Fruit fly (Drosophila melanogaster): ENCODE results near the gene mip130.

mip130 gene

dm6 chrX:1968581-1969258 is 60.7 kb downstream of the mip130 start (continued):
- TF ChIP-seq sqz (GFP tag; optimal IDR thresholded peaks at IDR 0.05) = no peak
- 0 out of 2 replicates have a peak, but pooled peaks have one; percentile 19 for TF ChIP-seq E2f1 (GFP tag; IDR thresholded peaks at IDR 0.05)
- TF ChIP-seq Gug (GFP tag; IDR thresholded peaks at IDR 0.05) = peak; percentile 27; the same call in 2 of the 4 replicates
- no peak for TF ChIP-seq bab2 (GFP tag; optimal IDR thresholded peaks at IDR 0.05)
- TF ChIP-seq pfk (GFP tag; optimal IDR thresholded peaks at IDR 0.05) = no peak
- TF ChIP-seq CG6175 (GFP tag; IDR thresholded peaks at IDR 0.05) = no peak
- peak; percentile 40; the same call in 1 of the 2 replicates for TF ChIP-seq gt (GFP tag; IDR thresholded peaks at IDR 0.05)
- no peak for TF ChIP-seq CG31388 (GFP tag; optimal IDR thresholded peaks at IDR 0.05)
- peak; percentile 62 for TF ChIP-seq gem (tag; optimal IDR thresholded peaks at IDR 0.05)
- peak; percentile 6 for TF ChIP-seq disco-r (GFP tag; optimal IDR thresholded peaks at IDR 0.05)
- peak; percentile 73 for TF ChIP-seq lmd (GFP tag; IDR thresholded peaks at IDR 0.05)
- no peak for TF ChIP-seq CG9932 (GFP tag; IDR thresholded peaks at IDR 0.05)
- TF ChIP-seq croc (GFP tag; conservative IDR thresholded peaks at IDR 0.05) = peak; percentile 60
- no peak for TF ChIP-seq CG6272 (GFP tag; IDR thresholded peaks at IDR 0.05)
- peak; percentile 24; the same call in 1 of the 2 replicates for TF ChIP-seq Oaz (GFP tag; IDR thresholded peaks at IDR 0.05)
- TF ChIP-seq pho (GFP tag; optimal IDR thresholded peaks at IDR 0.05) = no peak
- TF ChIP-seq unpg (GFP tag; optimal IDR thresholded peaks at IDR 0.05) = peak; percentile 70
- peak; percentile 34 for TF ChIP-seq odd (GFP tag; optimal IDR thresholded peaks at IDR 0.05)
- TF ChIP-seq CG4360 (GFP tag; IDR thresholded peaks at IDR 0.05) = no peak
- peak; percentile 56 for TF ChIP-seq stc (GFP tag; IDR thresholded peaks at IDR 0.05)
- TF ChIP-seq abd-A (tag; optimal IDR thresholded peaks at IDR 0.05) = peak; percentile 7
- TF ChIP-seq sob (GFP tag; IDR thresholded peaks at IDR 0.05) = no peak
- peak; percentile 49 for TF ChIP-seq CG6254 (GFP tag; optimal IDR thresholded peaks at IDR 0.05)
- no peak for TF ChIP-seq cato (GFP tag; optimal IDR thresholded peaks at IDR 0.05; ENCODE audit: borderline replicate concordance)
- peak; percentile 11 for TF ChIP-seq shn (GFP tag; optimal IDR thresholded peaks at IDR 0.05)
- TF ChIP-seq dysf (GFP tag; IDR thresholded peaks at IDR 0.05) = peak; percentile 64; the same call in 2 of the 3 replicates
- TF ChIP-seq Spps (tag; optimal IDR thresholded peaks at IDR 0.05) = peak; percentile 0
- no peak for TF ChIP-seq HLH54F (GFP tag; optimal IDR thresholded peaks at IDR 0.05)
- TF ChIP-seq sd (tag; optimal IDR thresholded peaks at IDR 0.05) = peak; percentile 18
- TF ChIP-seq Hmx (GFP tag; optimal IDR thresholded peaks at IDR 0.05) = no peak
- peak; percentile 43 for TF ChIP-seq CG1233 (GFP tag; optimal IDR thresholded peaks at IDR 0.05)
- TF ChIP-seq CG3847 (GFP tag; IDR thresholded peaks at IDR 0.05) = no peak
- no peak for TF ChIP-seq ham (GFP tag; IDR thresholded peaks at IDR 0.05)
- TF ChIP-seq dmrt99B (tag; optimal IDR thresholded peaks at IDR 0.05) = peak; percentile 87
- TF ChIP-seq gro (GFP tag; optimal IDR thresholded peaks at IDR 0.05) = no peak
- no peak for TF ChIP-seq CG13624 (GFP tag; optimal IDR thresholded peaks at IDR 0.05)
- TF ChIP-seq otp (GFP tag; IDR thresholded peaks at IDR 0.05) = 0 out of 3 replicates have a peak, but pooled peaks have one; percentile 31
- TF ChIP-seq Side (GFP tag; optimal IDR thresholded peaks at IDR 0.05) = peak; percentile 10
- no peak for TF ChIP-seq CG3281 (GFP tag; optimal IDR thresholded peaks at IDR 0.05)
- peak; percentile 57 for TF ChIP-seq Antp (GFP tag; optimal IDR thresholded peaks at IDR 0.05)
- TF ChIP-seq sens-2 (GFP tag; IDR thresholded peaks at IDR 0.05) = peak; percentile 48; the same call in 1 of the 2 replicates
- no peak for TF ChIP-seq al (GFP tag; IDR thresholded peaks at IDR 0.05)
- no peak for TF ChIP-seq vnd (GFP tag; IDR thresholded peaks at IDR 0.05; ENCODE audit: partially characterized antibody)
- no peak for TF ChIP-seq Usf (GFP tag; optimal IDR thresholded peaks at IDR 0.05)
- TF ChIP-seq hth (optimal IDR thresholded peaks at IDR 0.05) = no peak
- peak; percentile 32; the same call in 1 of the 3 replicates for TF ChIP-seq CG11560 (tag; IDR thresholded peaks at IDR 0.05)
- peak; percentile 59 for TF ChIP-seq CG11723 (GFP tag; optimal IDR thresholded peaks at IDR 0.05)
- TF ChIP-seq gfzf (GFP tag; optimal IDR thresholded peaks at IDR 0.05) = no peak
- TF ChIP-seq CG14965 (GFP tag; optimal IDR thresholded peaks at IDR 0.05; ENCODE audit: borderline replicate concordance) = no peak
- peak; percentile 61 for TF ChIP-seq tgo (GFP tag; IDR thresholded peaks at IDR 0.05)
- TF ChIP-seq CG16815 (GFP tag; optimal IDR thresholded peaks at IDR 0.05) = no peak
